Worm (Caenorhabditis elegans) whole organism, L1 larva: ENCODE data around the gene C12D5.10.

Experiments used
- F16B12.6 ChIP-seq: fragments of 150-350 bp; optimal IDR thresholded peaks from 2 replicates; lab custom pipeline; 2014; ENCODE audit warnings: missing biosample characterization, missing genetic modification characterization
- blmp-1 ChIP-seq: fragments of 150-350 bp; optimal IDR thresholded peaks from 2 replicates; lab custom pipeline; 2014; ENCODE audit warnings: missing biosample characterization, missing genetic modification characterization
- dpl-1 ChIP-seq, 3 experiments: fragments of 150-350 bp in 2 of 3; sonication (generic microtip) in 1 of 3; optimal IDR thresholded peaks; 2 replicates each; lab custom pipeline; 2014 to 2017; ENCODE audit warnings: missing biosample characterization in 3 of 3, missing genetic modification characterization in 3 of 3, missing genetic modification reagents in 3 of 3
- efl-1 ChIP-seq, 4 experiments: fragments of 150-350 bp; optimal IDR thresholded peaks in 3 of 4; peaks in 1 of 4; 1 replicate in 1 of 4; 2 replicates in 3 of 4; lab custom pipeline; 2014; ENCODE audit warnings: missing biosample characterization in 2 of 4, missing genetic modification characterization in 2 of 4, missing genetic modification reagents in 2 of 4
- elt-3 ChIP-seq, 6 experiments: fragments of 150-350 bp in 1 of 6; sonication (generic microtip); optimal IDR thresholded peaks; 2 replicates each; lab custom pipeline; 2017 to 2018; ENCODE audit warnings: missing biosample characterization in 6 of 6, missing genetic modification characterization in 6 of 6, inconsistent platforms in 1 of 6
- fos-1 ChIP-seq: fragments of 150-350 bp; optimal IDR thresholded peaks from 2 replicates; lab custom pipeline; 2014; ENCODE audit warnings: missing biosample characterization, missing genetic modification characterization
- grh-1 ChIP-seq: fragments of 200-800 bp; sonication (Bioruptor generic); IDR thresholded peaks from 2 replicates; pipeline ENCODE4 v1.3.6; 2022; ENCODE audit warnings: missing genetic modification reagents, missing genetic modification characterization, missing compliant biosample characterization
- hpl-2 ChIP-seq: fragments of 150-350 bp; optimal IDR thresholded peaks from 2 replicates; lab custom pipeline; 2014; ENCODE audit warnings: missing biosample characterization, missing genetic modification reagents, missing genetic modification characterization
- irx-1 ChIP-seq: sonication (generic microtip); optimal IDR thresholded peaks from 2 replicates; lab custom pipeline; 2016; ENCODE audit warnings: missing genetic modification characterization, missing compliant biosample characterization
- lin-14 ChIP-seq: fragments of 200-800 bp; sonication (Bioruptor generic); optimal IDR thresholded peaks from 2 replicates; lab custom pipeline; 2018; ENCODE audit warnings: mild to moderate bottlenecking, missing genetic modification characterization, moderate library complexity, missing compliant biosample characterization
- lin-35 ChIP-seq, 2 experiments: fragments of 150-350 bp; optimal IDR thresholded peaks; 2 replicates each; lab custom pipeline; 2014; ENCODE audit warnings: missing biosample characterization in 2 of 2, missing genetic modification characterization in 2 of 2, missing genetic modification reagents in 2 of 2
- lin-39 ChIP-seq: fragments of 150-350 bp; optimal IDR thresholded peaks from 2 replicates; lab custom pipeline; 2014; ENCODE audit warnings: missing biosample characterization, missing genetic modification reagents, missing genetic modification characterization
- lir-3 ChIP-seq: sonication (generic microtip); optimal IDR thresholded peaks from 2 replicates; lab custom pipeline; 2016; ENCODE audit warnings: mild to moderate bottlenecking, missing genetic modification characterization, moderate library complexity, missing compliant biosample characterization; ENCODE audit not compliant: poor library complexity
- mab-9 ChIP-seq: fragments of 200-800 bp; sonication (Bioruptor generic); IDR thresholded peaks from 2 replicates; pipeline ENCODE4 v1.3.6; 2022; ENCODE audit warnings: missing genetic modification reagents, missing genetic modification characterization, missing compliant biosample characterization
- nhr-11 ChIP-seq: fragments of 150-350 bp; optimal IDR thresholded peaks from 2 replicates; lab custom pipeline; 2014; ENCODE audit warnings: missing biosample characterization, missing genetic modification characterization
- nhr-237 ChIP-seq: fragments of 150-350 bp; optimal IDR thresholded peaks from 2 replicates; lab custom pipeline; 2014; ENCODE audit warnings: missing biosample characterization, missing genetic modification characterization
- nhr-28 ChIP-seq: fragments of 150-350 bp; optimal IDR thresholded peaks from 2 replicates; lab custom pipeline; 2014; ENCODE audit warnings: missing biosample characterization, missing genetic modification characterization
- nhr-47 ChIP-seq: sonication (generic microtip); optimal IDR thresholded peaks from 2 replicates; lab custom pipeline; 2016; ENCODE audit warnings: mild to moderate bottlenecking, missing genetic modification characterization, moderate library complexity, missing compliant biosample characterization
- nhr-77 ChIP-seq: fragments of 150-350 bp; optimal IDR thresholded peaks from 2 replicates; lab custom pipeline; 2014; ENCODE audit warnings: missing biosample characterization, missing genetic modification characterization
- nhr-84 ChIP-seq: sonication (generic microtip); optimal IDR thresholded peaks from 2 replicates; lab custom pipeline; 2017; ENCODE audit warnings: missing biosample characterization, missing genetic modification characterization
- nhr-85 ChIP-seq: sonication (generic microtip); peaks from one replicate; lab custom pipeline; 2016; ENCODE audit warnings: missing genetic modification characterization, inconsistent platforms, missing compliant biosample characterization
- nhr-90 ChIP-seq: sonication (generic microtip); optimal IDR thresholded peaks from 2 replicates; lab custom pipeline; 2016; ENCODE audit warnings: mild to moderate bottlenecking, missing genetic modification characterization, missing compliant biosample characterization; ENCODE audit not compliant: poor library complexity
- pag-3 ChIP-seq: sonication (generic microtip); optimal IDR thresholded peaks from 2 replicates; lab custom pipeline; 2017; ENCODE audit warnings: missing genetic modification characterization, mild to moderate bottlenecking, missing compliant biosample characterization, antibody characterized with exemption, borderline replicate concordance; ENCODE audit not compliant: insufficient read depth
- snpc-4 ChIP-seq: fragments of 150-350 bp; optimal IDR thresholded peaks from 2 replicates; lab custom pipeline; 2014; ENCODE audit warnings: missing biosample characterization, missing genetic modification characterization
- sup-37 ChIP-seq: fragments of 200-800 bp; sonication (Bioruptor generic); optimal IDR thresholded peaks from 2 replicates; lab custom pipeline; 2018; ENCODE audit warnings: mild to moderate bottlenecking, missing genetic modification characterization, missing compliant biosample characterization
- unc-30 ChIP-seq: sonication (generic microtip); optimal IDR thresholded peaks from 2 replicates; lab custom pipeline; 2017; ENCODE audit warnings: missing biosample characterization, missing genetic modification characterization
- zip-4 ChIP-seq: fragments of 200-800 bp; sonication (Bioruptor generic); optimal IDR thresholded peaks from 2 replicates; lab custom pipeline; 2018; ENCODE audit warnings: mild to moderate bottlenecking, missing genetic modification characterization, moderate library complexity, missing compliant biosample characterization
- ztf-4 ChIP-seq: fragments of 150-350 bp; optimal IDR thresholded peaks from 2 replicates; lab custom pipeline; 2014; ENCODE audit warnings: missing biosample characterization, missing genetic modification characterization

Gene C12D5.10

ce11 chrV:7693394-7693793, at the start of gene C12D5.10:
Gene C12D5.10, minus strand, starts transcription at chrV:7693494.
- no peak for TF ChIP-seq irx-1 (tag; lab: Kevin White, UChicago)
- TF ChIP-seq lin-39 (tag; lab: Kevin White, UChicago), result no peak
- TF ChIP-seq elt-3 (tag; optimal IDR thresholded peaks at IDR 0.05; lab: Kevin White, UChicago), result no peak
- TF ChIP-seq efl-1 (optimal IDR thresholded peaks at IDR 0.05; lab: Kevin White, UChicago), result no peak
- no peak for TF ChIP-seq efl-1 (GFP tag; optimal IDR thresholded peaks at IDR 0.05 in 1 of 2; lab: Kevin White, UChicago)
- no peak for TF ChIP-seq snpc-4 (tag; lab: Kevin White, UChicago)
- TF ChIP-seq nhr-84 (tag; lab: Kevin White, UChicago), result no peak
- TF ChIP-seq nhr-237 (tag; lab: Kevin White, UChicago), result no peak
- TF ChIP-seq fos-1 (tag; lab: Kevin White, UChicago), result no peak
- no peak for TF ChIP-seq nhr-47 (tag; lab: Kevin White, UChicago)

ce11 chrV:7742485-7742959, 49.2 kb upstream of the C12D5.10 start, which contains the start of gene fbxl-5:
Gene fbxl-5, plus strand, starts transcription at chrV:7742909.
- no peak for TF ChIP-seq irx-1 (tag; lab: Kevin White, UChicago)
- TF ChIP-seq lin-14 (GFP tag; lab: Kevin White, UChicago), result no peak
- no peak for TF ChIP-seq sup-37 (GFP tag; lab: Kevin White, UChicago)
- no peak for TF ChIP-seq hpl-2 (GFP tag; lab: Kevin White, UChicago)
- TF ChIP-seq dpl-1 (GFP tag; optimal IDR thresholded peaks at IDR 0.05; lab: Kevin White, UChicago), result no peak
- TF ChIP-seq lin-35 (GFP tag; optimal IDR thresholded peaks at IDR 0.05; lab: Kevin White, UChicago), result no peak

- TF ChIP-seq pag-3 (tag; lab: Kevin White, UChicago) (no peak), lin-39 (tag; lab: Kevin White, UChicago) (no peak), F16B12.6 (tag; lab: Kevin White, UChicago) (no peak), blmp-1 (tag; lab: Kevin White, UChicago) (peak; percentile 2), lir-3 (no peak), nhr-90 (tag; lab: Kevin White, UChicago) (no peak)
Observed at ce11 chrV:7741918-7742317, 48.6 kb upstream of the C12D5.10 start.

- TF ChIP-seq nhr-85 (tag; lab: Kevin White, UChicago), result peak; percentile 47
- no peak for TF ChIP-seq nhr-84 (tag; lab: Kevin White, UChicago)
- peak; percentile 28 for TF ChIP-seq blmp-1 (tag; lab: Kevin White, UChicago)
Observed at ce11 chrV:7739949-7740348, 46.7 kb upstream of the C12D5.10 start.

ce11 chrV:7737710-7738109, 44.4 kb upstream of the C12D5.10 start, which contains the start of gene srr-9:
Gene srr-9, plus strand, starts transcription at chrV:7738010.
- TF ChIP-seq unc-30 (tag; lab: Kevin White, UChicago) (no peak), efl-1 (optimal IDR thresholded peaks at IDR 0.05; lab: Kevin White, UChicago) (no peak), efl-1 (GFP tag; optimal IDR thresholded peaks at IDR 0.05 in 1 of 2; lab: Kevin White, UChicago) (no peak), nhr-11 (tag; lab: Kevin White, UChicago) (no peak), ztf-4 (tag; lab: Kevin White, UChicago) (no peak), zip-4 (GFP tag; lab: Kevin White, UChicago) (no peak), mab-9 (GFP tag; lab: Robert Waterston, UW) (no peak), grh-1 (GFP tag; lab: Robert Waterston, UW) (no peak), lir-3 (no peak), nhr-77 (no peak)

- TF ChIP-seq nhr-28, result no peak
- no peak for TF ChIP-seq efl-1 (optimal IDR thresholded peaks at IDR 0.05; lab: Kevin White, UChicago)
- TF ChIP-seq efl-1 (GFP tag; optimal IDR thresholded peaks at IDR 0.05 in 1 of 2; lab: Kevin White, UChicago), result peak in 1 of 2 experiments; percentile 34
- TF ChIP-seq, all 84 proteins: peak for 1
Observed at ce11 chrV:7735319-7735718, 42.0 kb upstream of the C12D5.10 start, which contains the start of gene srr-10. Gene srr-10, plus strand, starts transcription at chrV:7735619.
